Worm (Caenorhabditis elegans): ENCODE measurements around the gene F39G3.2.

- TF ChIP-seq F13C5.2 (tag; optimal IDR thresholded peaks at IDR 0.05) = no peak
- TF ChIP-seq ama-1 (optimal IDR thresholded peaks at IDR 0.05) = no peak
- no peak for TF ChIP-seq B0310.2 (tag; optimal IDR thresholded peaks at IDR 0.05)
- no peak for TF ChIP-seq hmbx-1 (tag; optimal IDR thresholded peaks at IDR 0.05)
- no peak for TF ChIP-seq scrt-1 (GFP tag; IDR thresholded peaks at IDR 0.05)
- no peak for TF ChIP-seq tbx-11 (GFP tag; IDR thresholded peaks at IDR 0.05)
- TF ChIP-seq flt-1 (GFP tag; IDR thresholded peaks at IDR 0.05) = no peak
- no peak for TF ChIP-seq tra-4 (tag; optimal IDR thresholded peaks at IDR 0.05)
- no peak for TF ChIP-seq pes-1 (GFP tag; IDR thresholded peaks at IDR 0.05)
- no peak for TF ChIP-seq hmg-4 (GFP tag; optimal IDR thresholded peaks at IDR 0.05)
These were observed 3.0 kb upstream of the F39G3.2 start for ce11 chrV:4734608-4735007.
